Fruit fly (Drosophila melanogaster): ENCODE results near the gene Mob2.

DNA sequence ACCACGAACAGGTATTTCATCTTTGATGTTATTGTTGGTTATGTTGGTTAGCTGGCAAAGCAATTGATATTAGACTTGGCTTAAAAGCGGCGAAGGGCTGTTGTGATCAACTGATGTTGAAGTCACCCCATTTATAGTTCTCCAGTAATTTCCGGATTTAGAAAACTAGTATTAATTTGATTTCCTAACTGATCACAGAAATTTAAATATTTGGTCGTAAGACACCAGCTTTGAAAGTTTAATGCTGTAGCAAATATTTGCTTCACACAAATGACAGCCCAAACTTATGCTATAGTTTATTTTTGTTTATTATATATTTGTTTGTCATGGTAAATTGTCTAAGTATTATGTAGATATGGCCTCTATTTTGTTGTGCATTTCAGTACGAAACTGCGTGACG lies 20.1 kb upstream of the Mob2 start, which contains the start of gene CG33269:
- TF ChIP-seq Hnf4 (GFP tag; optimal IDR thresholded peaks at IDR 0.05) (no peak), Rel (GFP tag; optimal IDR thresholded peaks at IDR 0.05) (no peak), Rel (tag; optimal IDR thresholded peaks at IDR 0.05) (no peak), lola (GFP tag; optimal IDR thresholded peaks at IDR 0.05) (no peak), psq (GFP tag; optimal IDR thresholded peaks at IDR 0.05) (no peak), brk (GFP tag; optimal IDR thresholded peaks at IDR 0.05) (no peak), usp (GFP tag; optimal IDR thresholded peaks at IDR 0.05) (no peak), Dfd (GFP tag; optimal IDR thresholded peaks at IDR 0.05) (no peak), pan (optimal IDR thresholded peaks at IDR 0.05) (no peak), dsf (GFP tag; optimal IDR thresholded peaks at IDR 0.05; ENCODE audit: borderline replicate concordance) (no peak), Sp1 (GFP tag; optimal IDR thresholded peaks at IDR 0.05) (no peak)

Measured in whole organism, wandering third instar larva.